Fruit fly (Drosophila melanogaster) whole organism, wandering third instar larva: ENCODE data around the gene CG13901.

ENCODE experiments used
- Myc ChIP-seq: fragments of >200 bp; optimal IDR thresholded peaks from 2 replicates; lab custom pipeline; 2017
- h ChIP-seq: fragments of 200-800 bp; sonication (Bioruptor generic); optimal IDR thresholded peaks from 3 replicates; lab custom pipeline; 2016; ENCODE audit warnings: missing biosample characterization, mild to moderate bottlenecking, missing genetic modification characterization
- lola ChIP-seq: fragments of >200 bp; optimal IDR thresholded peaks from 2 replicates; lab custom pipeline; 2017; ENCODE audit warnings: missing biosample characterization, missing genetic modification characterization
- tai ChIP-seq: sonication (Bioruptor generic); optimal IDR thresholded peaks from 2 replicates; lab custom pipeline; 2016; ENCODE audit warnings: missing biosample characterization, missing genetic modification characterization

- no peak for TF ChIP-seq tai (GFP tag; lab: Kevin White, UChicago)
- TF ChIP-seq lola (GFP tag; lab: Kevin White, UChicago): no peak
- TF ChIP-seq h (GFP tag; lab: Kevin White, UChicago): no peak
- no peak for TF ChIP-seq Myc (lab: Kevin White, UChicago)
Measured at dm6 chr3L:876656-877055, 39.0 kb upstream of the CG13901 start.
